Worm (Caenorhabditis elegans) whole organism, midembryonic: ENCODE results near the gene unc-83.

ENCODE experiments used
- T22C8.4 ChIP-seq: fragments of 200-800 bp; sonication (Bioruptor generic); IDR thresholded peaks from 2 replicates; pipeline ENCODE4 v1.3.6; 2022; ENCODE audit warnings: missing genetic modification characterization, missing compliant biosample characterization
- cog-1 ChIP-seq: sonication (generic microtip); optimal IDR thresholded peaks from 2 replicates; lab custom pipeline; 2016; ENCODE audit warnings: missing genetic modification characterization, missing compliant biosample characterization
- flt-1 ChIP-seq: fragments of 200-800 bp; sonication (Bioruptor generic); IDR thresholded peaks from 2 replicates; pipeline ENCODE4 v1.3.6; 2022; ENCODE audit warnings: missing genetic modification characterization, missing compliant biosample characterization
- klf-2 ChIP-seq: fragments of 200-800 bp; sonication (Bioruptor generic); conservative IDR thresholded peaks from 2 replicates; pipeline ENCODE4 v1.3.6; 2022; ENCODE audit warnings: missing genetic modification reagents, missing genetic modification characterization, missing compliant biosample characterization
- med-1 ChIP-seq: sonication (generic microtip); optimal IDR thresholded peaks from 2 replicates; lab custom pipeline; 2017; ENCODE audit warnings: missing genetic modification characterization, mild to moderate bottlenecking, missing compliant biosample characterization, antibody characterized with exemption, missing genetic modification reagents; ENCODE audit not compliant: insufficient read depth
- ref-1 ChIP-seq: fragments of 200-800 bp; sonication (Bioruptor generic); conservative IDR thresholded peaks from 2 replicates; pipeline ENCODE4 v1.3.6; 2022; ENCODE audit warnings: missing genetic modification reagents, missing genetic modification characterization, missing compliant biosample characterization
- ztf-23 ChIP-seq: fragments of 200-800 bp; sonication (Bioruptor generic); IDR thresholded peaks from 2 replicates; pipeline ENCODE4 v1.3.6; 2022; ENCODE audit warnings: missing genetic modification reagents, missing genetic modification characterization, missing compliant biosample characterization
- ztf-29 ChIP-seq: fragments of 200-800 bp; sonication (Bioruptor generic); IDR thresholded peaks from 2 replicates; pipeline ENCODE4 v1.3.6; 2022; ENCODE audit warnings: missing genetic modification reagents, missing genetic modification characterization, missing compliant biosample characterization

- TF ChIP-seq flt-1 (GFP tag; lab: Robert Waterston, UW), result no peak
- no peak for TF ChIP-seq ref-1
- no peak for TF ChIP-seq cog-1
- no peak for TF ChIP-seq ztf-29 (GFP tag; lab: Robert Waterston, UW)
- TF ChIP-seq T22C8.4 (GFP tag; lab: Robert Waterston, UW), result no peak
- TF ChIP-seq klf-2 (GFP tag; lab: Robert Waterston, UW), result no peak
- no peak for TF ChIP-seq med-1 (GFP tag; lab: Kevin White, UChicago)
- no peak for TF ChIP-seq ztf-23
Measured at ce11 chrV:6510622-6511021, 45.8 kb downstream of the unc-83 start.
